Fruit fly (Drosophila melanogaster) whole organism, embryonic: Measurements from ENCODE around the gene Arc42.
A peak's percentile ranks its signal among the peaks of the same experiment; 100 is the strongest.

ENCODE experiments used
- ATbp ChIP-seq: fragments of 200-800 bp; sonication (Bioruptor generic); optimal IDR thresholded peaks from 2 replicates; lab custom pipeline; 2017; ENCODE audit warnings: missing biosample characterization, mild to moderate bottlenecking, missing genetic modification characterization, missing genetic modification reagents
- Aef1 ChIP-seq: fragments of 200-800 bp; sonication (Bioruptor generic); IDR thresholded peaks from 3 replicates; pipeline ENCODE4 v1.3.6; 2022; ENCODE audit warnings: missing biosample characterization, missing genetic modification characterization
- Antp ChIP-seq: fragments of 200-800 bp; sonication (Bioruptor generic); optimal IDR thresholded peaks from 3 replicates; lab custom pipeline; 2016; ENCODE audit warnings: missing biosample characterization, missing genetic modification characterization
- Atf-2 ChIP-seq: fragments of 200-800 bp; sonication (Bioruptor generic); optimal IDR thresholded peaks from 2 replicates; lab custom pipeline; 2016; ENCODE audit warnings: missing biosample characterization, missing genetic modification characterization
- Bgb ChIP-seq: fragments of 200-800 bp; sonication (Bioruptor generic); IDR thresholded peaks from 2 replicates; pipeline ENCODE4 v1.3.6; 2022; ENCODE audit warnings: missing biosample characterization, missing genetic modification characterization; ENCODE audit not compliant: partially characterized antibody
- CG10366 ChIP-seq: fragments of 200-800 bp; sonication (Bioruptor generic); IDR thresholded peaks from 2 replicates; pipeline ENCODE4 v1.3.6; 2022; ENCODE audit warnings: missing biosample characterization, missing genetic modification characterization
- CG1233 ChIP-seq: fragments of 200-800 bp; sonication (Bioruptor generic); optimal IDR thresholded peaks from 4 replicates; lab custom pipeline; 2018; ENCODE audit warnings: missing biosample characterization, mild to moderate bottlenecking, missing genetic modification characterization
- CG12744 ChIP-seq: fragments of 200-800 bp; sonication (Bioruptor generic); optimal IDR thresholded peaks from 2 replicates; lab custom pipeline; 2016; ENCODE audit warnings: missing biosample characterization, missing genetic modification characterization
- CG17912 ChIP-seq: fragments of 200-800 bp; sonication (Bioruptor generic); optimal IDR thresholded peaks from 2 replicates; lab custom pipeline; 2018; ENCODE audit warnings: missing biosample characterization, mild to moderate bottlenecking, missing genetic modification characterization
- CG1792 ChIP-seq: fragments of 200-800 bp; sonication (Bioruptor generic); optimal IDR thresholded peaks from 2 replicates; lab custom pipeline; 2016; ENCODE audit warnings: missing biosample characterization, missing genetic modification characterization
- CG18476 ChIP-seq: fragments of 200-800 bp; sonication (Bioruptor generic); optimal IDR thresholded peaks from 2 replicates; lab custom pipeline; 2016; ENCODE audit warnings: missing biosample characterization, mild to moderate bottlenecking, missing genetic modification characterization
- CG18599 ChIP-seq: fragments of 200-800 bp; sonication (Bioruptor generic); optimal IDR thresholded peaks from 3 replicates; lab custom pipeline; 2017; ENCODE audit warnings: missing biosample characterization, missing genetic modification characterization, mild to moderate bottlenecking, moderate library complexity, missing genetic modification reagents
- CG2202 ChIP-seq: fragments of 200-800 bp; sonication (Bioruptor generic); optimal IDR thresholded peaks from 2 replicates; lab custom pipeline; 2018; ENCODE audit warnings: missing biosample characterization, mild to moderate bottlenecking, missing genetic modification characterization
- CG2678 ChIP-seq: fragments of 200-800 bp; sonication (Bioruptor generic); optimal IDR thresholded peaks from 3 replicates; lab custom pipeline; 2019; ENCODE audit warnings: missing biosample characterization, mild to moderate bottlenecking, missing genetic modification characterization, moderate library complexity
- CG3065 ChIP-seq: fragments of 200-800 bp; sonication (Bioruptor generic); optimal IDR thresholded peaks from 2 replicates; lab custom pipeline; 2016; ENCODE audit warnings: missing biosample characterization, missing genetic modification characterization
- CG3163 ChIP-seq: fragments of 200-800 bp; sonication (Bioruptor generic); optimal IDR thresholded peaks from 3 replicates; lab custom pipeline; 2016; ENCODE audit warnings: missing biosample characterization, missing genetic modification characterization
- CG3281 ChIP-seq: fragments of 200-800 bp; sonication (Bioruptor generic); optimal IDR thresholded peaks from 3 replicates; lab custom pipeline; 2017; ENCODE audit warnings: missing biosample characterization, mild to moderate bottlenecking, missing genetic modification characterization
- CG34376 ChIP-seq: fragments of 200-800 bp; sonication (Bioruptor generic); optimal IDR thresholded peaks from 2 replicates; lab custom pipeline; 2018; ENCODE audit warnings: missing biosample characterization, mild to moderate bottlenecking, missing genetic modification characterization
- CG4282 ChIP-seq: fragments of 200-800 bp; sonication (Bioruptor generic); optimal IDR thresholded peaks from 2 replicates; lab custom pipeline; 2016; ENCODE audit warnings: missing biosample characterization, missing genetic modification characterization
- CG5245 ChIP-seq: fragments of 200-800 bp; sonication (Bioruptor generic); optimal IDR thresholded peaks from 3 replicates; lab custom pipeline; 2016; ENCODE audit warnings: missing biosample characterization, missing genetic modification characterization
- CG6175 ChIP-seq: fragments of 200-800 bp; sonication (Bioruptor generic); IDR thresholded peaks from 3 replicates; pipeline ENCODE4 v1.3.6; 2022; ENCODE audit warnings: missing biosample characterization, missing genetic modification characterization
- CG6689 ChIP-seq: fragments of 200-800 bp; sonication (Bioruptor generic); IDR thresholded peaks from 2 replicates; pipeline ENCODE4 v1.3.6; 2022; ENCODE audit warnings: missing biosample characterization, missing genetic modification characterization
- CG7786 ChIP-seq: fragments of 200-800 bp; sonication (Bioruptor generic); optimal IDR thresholded peaks from 2 replicates; lab custom pipeline; 2016; ENCODE audit warnings: missing biosample characterization, missing genetic modification characterization
- CG8944 ChIP-seq: fragments of 200-800 bp; sonication (Bioruptor generic); optimal IDR thresholded peaks from 3 replicates; lab custom pipeline; 2016; ENCODE audit warnings: missing biosample characterization, missing genetic modification characterization
- Fer3 ChIP-seq: fragments of 200-800 bp; sonication (Bioruptor generic); optimal IDR thresholded peaks from 2 replicates; lab custom pipeline; 2018; ENCODE audit warnings: missing biosample characterization, mild to moderate bottlenecking, missing genetic modification characterization, moderate library complexity
- HHEX ChIP-seq: fragments of 200-800 bp; sonication (Bioruptor generic); optimal IDR thresholded peaks from 3 replicates; lab custom pipeline; 2017; ENCODE audit warnings: missing biosample characterization, mild to moderate bottlenecking, missing genetic modification characterization, missing genetic modification reagents
- HLH54F ChIP-seq: fragments of 200-800 bp; sonication (Bioruptor generic); optimal IDR thresholded peaks from 3 replicates; lab custom pipeline; 2016; ENCODE audit warnings: missing biosample characterization, missing genetic modification characterization
- Hmx ChIP-seq: fragments of 200-800 bp; sonication (Bioruptor generic); optimal IDR thresholded peaks from 2 replicates; lab custom pipeline; 2016; ENCODE audit warnings: missing biosample characterization, missing genetic modification characterization
- MESR4 ChIP-seq: fragments of 200-800 bp; sonication (Bioruptor generic); optimal IDR thresholded peaks from 2 replicates; lab custom pipeline; 2018; ENCODE audit warnings: missing biosample characterization, mild to moderate bottlenecking, missing genetic modification characterization, moderate library complexity
- Mrtf ChIP-seq: fragments of 200-800 bp; sonication (Bioruptor generic); IDR thresholded peaks from 3 replicates; pipeline ENCODE4 v1.3.6; 2022; ENCODE audit warnings: missing biosample characterization, missing genetic modification characterization
- PHDP ChIP-seq: fragments of 200-800 bp; sonication (Bioruptor generic); optimal IDR thresholded peaks from 3 replicates; lab custom pipeline; 2018; ENCODE audit warnings: missing biosample characterization, mild to moderate bottlenecking, missing genetic modification characterization, moderate library complexity
- Trl ChIP-seq, 3 experiments: fragments of >200 bp in 2 of 3; fragments of 200-800 bp in 1 of 3; sonication (Bioruptor generic) in 1 of 3; optimal IDR thresholded peaks; 2 replicates in 1 of 3; 3 replicates in 2 of 3; lab custom pipeline; 2016 to 2017; ENCODE audit warnings: missing biosample characterization in 1 of 3, missing genetic modification characterization in 1 of 3
- bab2 ChIP-seq: fragments of 200-800 bp; sonication (Bioruptor generic); optimal IDR thresholded peaks from 2 replicates; lab custom pipeline; 2016; ENCODE audit warnings: missing biosample characterization, missing genetic modification characterization
- corto ChIP-seq: fragments of 200-800 bp; sonication (Bioruptor generic); optimal IDR thresholded peaks from 2 replicates; lab custom pipeline; 2016; ENCODE audit warnings: missing biosample characterization, mild to moderate bottlenecking, missing genetic modification characterization, moderate library complexity
- danr ChIP-seq: fragments of 200-800 bp; sonication (Bioruptor generic); IDR thresholded peaks from 2 replicates; pipeline ENCODE4 v1.3.6; 2022; ENCODE audit warnings: missing biosample characterization, missing genetic modification characterization
- dmrt11E ChIP-seq: fragments of 200-800 bp; sonication (Bioruptor generic); optimal IDR thresholded peaks from 3 replicates; lab custom pipeline; 2018; ENCODE audit warnings: missing biosample characterization, mild to moderate bottlenecking, missing genetic modification characterization, moderate library complexity
- dysf ChIP-seq: fragments of 200-800 bp; sonication (Bioruptor generic); IDR thresholded peaks from 3 replicates; pipeline ENCODE4 v1.3.6; 2022; ENCODE audit warnings: missing biosample characterization, missing genetic modification characterization
- ems ChIP-seq: fragments of 200-800 bp; sonication (Bioruptor generic); optimal IDR thresholded peaks from 3 replicates; lab custom pipeline; 2016; ENCODE audit warnings: missing biosample characterization, missing genetic modification characterization
- gt ChIP-seq: fragments of 200-800 bp; sonication (Bioruptor generic); IDR thresholded peaks from 2 replicates; pipeline ENCODE4 v1.3.6; 2022; ENCODE audit warnings: missing biosample characterization, missing genetic modification characterization
- jing ChIP-seq: fragments of 200-800 bp; sonication (Bioruptor generic); optimal IDR thresholded peaks from 2 replicates; lab custom pipeline; 2018; ENCODE audit warnings: missing biosample characterization, mild to moderate bottlenecking, missing genetic modification characterization
- mam ChIP-seq: fragments of 200-800 bp; sonication (Bioruptor generic); optimal IDR thresholded peaks from 3 replicates; lab custom pipeline; 2016; ENCODE audit warnings: missing biosample characterization, missing genetic modification characterization
- nau ChIP-seq: fragments of 200-800 bp; sonication (Bioruptor generic); optimal IDR thresholded peaks from 3 replicates; lab custom pipeline; 2017; ENCODE audit warnings: missing biosample characterization, mild to moderate bottlenecking, missing genetic modification characterization, missing genetic modification reagents
- odd ChIP-seq: fragments of 200-800 bp; sonication (Bioruptor generic); optimal IDR thresholded peaks from 2 replicates; lab custom pipeline; 2017; ENCODE audit warnings: missing biosample characterization, mild to moderate bottlenecking, missing genetic modification characterization
- psq ChIP-seq: fragments of 200-800 bp; sonication (Bioruptor generic); optimal IDR thresholded peaks from 2 replicates; lab custom pipeline; 2017; ENCODE audit warnings: missing biosample characterization, missing genetic modification characterization
- shn ChIP-seq: fragments of 200-800 bp; sonication (Bioruptor generic); optimal IDR thresholded peaks from 3 replicates; lab custom pipeline; 2016; ENCODE audit warnings: missing biosample characterization, missing genetic modification characterization
- slou ChIP-seq: fragments of 200-800 bp; sonication (Bioruptor generic); optimal IDR thresholded peaks from 3 replicates; lab custom pipeline; 2016; ENCODE audit warnings: missing biosample characterization, missing genetic modification characterization
- slp2 ChIP-seq: fragments of 200-800 bp; sonication (Bioruptor generic); optimal IDR thresholded peaks from 2 replicates; lab custom pipeline; 2016; ENCODE audit warnings: missing biosample characterization, missing genetic modification characterization
- tna ChIP-seq: fragments of 200-800 bp; sonication (Bioruptor generic); IDR thresholded peaks from 2 replicates; pipeline ENCODE4 v1.3.6; 2022; ENCODE audit warnings: missing biosample characterization, missing genetic modification characterization; ENCODE audit not compliant: partially characterized antibody
- trh ChIP-seq: fragments of 200-800 bp; sonication (Bioruptor generic); optimal IDR thresholded peaks from 2 replicates; lab custom pipeline; 2016; ENCODE audit warnings: missing biosample characterization, missing genetic modification characterization
- wek ChIP-seq: fragments of 200-800 bp; sonication (Bioruptor generic); optimal IDR thresholded peaks from 3 replicates; lab custom pipeline; 2018; ENCODE audit warnings: missing biosample characterization, mild to moderate bottlenecking, missing genetic modification characterization, moderate library complexity

Arc42 gene

DNA sequence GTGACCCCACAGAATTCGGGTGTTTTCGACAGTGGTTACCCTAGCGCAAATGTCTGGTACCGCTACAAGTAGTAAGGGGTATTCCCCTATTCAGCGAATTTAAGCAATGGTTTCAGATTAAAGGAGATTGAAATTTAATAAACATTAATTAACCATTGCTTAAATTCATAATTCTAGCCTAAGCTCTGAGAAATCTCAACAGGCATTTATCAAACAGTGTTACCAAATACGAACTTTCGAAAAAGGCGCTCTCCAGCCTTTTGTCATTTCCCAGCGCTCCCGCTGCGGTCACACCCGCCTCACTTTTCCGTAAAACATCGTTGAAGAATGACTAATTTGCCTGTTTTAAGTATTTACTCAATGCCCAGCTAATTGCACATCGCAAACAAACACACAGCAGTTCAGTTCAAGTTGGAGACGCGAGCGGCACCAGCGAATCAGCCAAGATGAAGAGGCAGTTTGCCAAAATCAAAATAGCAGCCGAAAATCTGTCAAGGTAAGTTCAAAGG, 27.4 kb downstream of the Arc42 start, which contains the start of the genes Surf6 and RhoGAP92B:
TSS of gene Surf6 (minus strand) at position 4 of the 509 bp plus-strand sequence.
TSS of gene RhoGAP92B (plus strand) at position 300 of the 509 bp plus-strand sequence.
- TF ChIP-seq slp2 (GFP tag; lab: Kevin White, UChicago) (peak; percentile 40), CG2678 (peak; percentile 64), HLH54F (peak; percentile 58), gt (GFP tag; lab: Robert Waterston, UW) (no peak), CG5245 (peak; percentile 17), wek (peak; percentile 99), Bgb (no peak), CG3281 (GFP tag; lab: Kevin White, UChicago) (peak; percentile 73), dysf (GFP tag; lab: Robert Waterston, UW) (0 out of 3 replicates have a peak, but pooled peaks have one; percentile 42), shn (GFP tag; lab: Kevin White, UChicago) (peak; percentile 24), CG6175 (GFP tag; lab: Robert Waterston, UW) (no peak), CG1792 (GFP tag; lab: Kevin White, UChicago) (peak; percentile 3), danr (GFP tag; lab: Robert Waterston, UW) (no peak), CG2202 (tag; lab: Kevin White, UChicago) (peak; percentile 60), Atf-2 (GFP tag; lab: Kevin White, UChicago) (peak; percentile 33), CG3065 (GFP tag; lab: Kevin White, UChicago) (peak; percentile 12), CG10366 (GFP tag; lab: Robert Waterston, UW) (0 out of 2 replicates have a peak, but pooled peaks have one; percentile 24), jing (GFP tag; lab: Kevin White, UChicago) (no peak), Fer3 (tag; lab: Kevin White, UChicago) (peak; percentile 55), CG12744 (GFP tag; lab: Kevin White, UChicago) (peak; percentile 19), CG4282 (GFP tag; lab: Kevin White, UChicago) (peak; percentile 11), CG6689 (GFP tag; lab: Robert Waterston, UW) (peak; percentile 57), CG8944 (GFP tag; lab: Kevin White, UChicago) (peak; percentile 39), Mrtf (GFP tag; lab: Robert Waterston, UW) (no peak), psq (GFP tag; lab: Kevin White, UChicago) (no peak), HHEX (GFP tag; lab: Kevin White, UChicago) (peak; percentile 58), PHDP (peak; percentile 55), CG7786 (GFP tag; lab: Kevin White, UChicago) (peak; percentile 57), CG17912 (GFP tag; lab: Kevin White, UChicago) (no peak), MESR4 (GFP tag; lab: Kevin White, UChicago) (peak; percentile 100), Hmx (GFP tag; lab: Kevin White, UChicago) (no peak), odd (GFP tag; lab: Kevin White, UChicago) (peak; percentile 47), CG3163 (GFP tag; lab: Kevin White, UChicago) (peak; percentile 38), Antp (GFP tag; lab: Kevin White, UChicago) (peak; percentile 45), CG18476 (peak; percentile 23), ATbp (GFP tag; lab: Kevin White, UChicago) (no peak), slou (GFP tag; lab: Kevin White, UChicago) (no peak), CG34376 (GFP tag; lab: Kevin White, UChicago) (peak; percentile 82), bab2 (GFP tag; lab: Kevin White, UChicago) (peak; percentile 56), CG1233 (peak; percentile 65), ems (peak; percentile 60), tna (GFP tag; lab: Robert Waterston, UW) (no peak), corto (GFP tag; lab: Kevin White, UChicago) (no peak), dmrt11E (tag; lab: Kevin White, UChicago) (peak; percentile 50), trh (GFP tag; lab: Kevin White, UChicago) (no peak), nau (peak; percentile 77), mam (peak; percentile 71), Trl (optimal IDR thresholded peaks at IDR 0.05; lab: Kevin White, UChicago) (no peak), Trl (GFP tag; optimal IDR thresholded peaks at IDR 0.05; lab: Kevin White, UChicago) (peak; percentile 77), Aef1 (peak; percentile 35; the same call in 1 of the 3 replicates), CG18599 (peak; percentile 83)
